Worm (Caenorhabditis elegans): ENCODE results near the gene C47E12.2.
A peak's percentile ranks its signal among the peaks of the same experiment; 100 is the strongest.

Gene C47E12.2

DNA sequence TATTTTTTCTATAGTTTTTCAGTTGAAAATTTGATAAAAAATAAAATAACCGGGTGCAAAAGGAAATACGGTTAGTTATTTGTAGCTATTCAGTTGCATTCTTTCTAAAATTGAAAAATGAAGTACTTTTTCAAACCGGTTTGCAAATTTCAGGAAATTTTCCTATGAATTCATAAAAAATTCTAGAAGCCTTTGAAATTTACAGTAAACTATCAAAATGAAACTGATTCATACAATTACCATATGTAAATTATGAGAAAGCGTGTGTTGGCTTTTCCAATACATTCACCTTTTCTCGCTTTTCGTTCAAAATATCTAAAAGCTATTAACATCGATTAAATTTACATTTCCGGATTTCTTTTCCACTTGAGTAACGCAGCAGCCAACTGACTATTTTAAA is 13.7 kb upstream of the C47E12.2 start, which contains the start of gene ent-7:
Gene ent-7, plus strand, starts transcription at position 301 of the 400 bp plus-strand sequence.
- no peak for TF ChIP-seq ceh-40 (GFP tag; IDR thresholded peaks at IDR 0.05)
- TF ChIP-seq lsl-1 (GFP tag; optimal IDR thresholded peaks at IDR 0.05) = no peak
- no peak for TF ChIP-seq Y53F4B.3 (GFP tag; IDR thresholded peaks at IDR 0.05)
- no peak for TF ChIP-seq snpc-3.4 (tag; optimal IDR thresholded peaks at IDR 0.05)
- no peak for TF ChIP-seq sea-2 (GFP tag; IDR thresholded peaks at IDR 0.05)
- no peak for TF ChIP-seq lin-26 (GFP tag; IDR thresholded peaks at IDR 0.05)
- TF ChIP-seq nfya-2 (GFP tag; IDR thresholded peaks at IDR 0.05) = no peak
- no peak for TF ChIP-seq B0035.1 (tag; optimal IDR thresholded peaks at IDR 0.05)
- no peak for TF ChIP-seq attf-3 (GFP tag; conservative IDR thresholded peaks at IDR 0.05)
- no peak for TF ChIP-seq attf-5 (GFP tag; optimal IDR thresholded peaks at IDR 0.05)
- TF ChIP-seq ets-4 (GFP tag; optimal IDR thresholded peaks at IDR 0.05) = no peak
- TF ChIP-seq Y56A3A.18 (GFP tag; IDR thresholded peaks at IDR 0.05) = no peak
- TF ChIP-seq bed-1 (GFP tag; IDR thresholded peaks at IDR 0.05) = no peak
- no peak for TF ChIP-seq cebp-2 (GFP tag; IDR thresholded peaks at IDR 0.05)
- no peak for TF ChIP-seq B0261.1 (tag; optimal IDR thresholded peaks at IDR 0.05)
- TF ChIP-seq mxl-1 (tag; optimal IDR thresholded peaks at IDR 0.05) = no peak

DNA sequence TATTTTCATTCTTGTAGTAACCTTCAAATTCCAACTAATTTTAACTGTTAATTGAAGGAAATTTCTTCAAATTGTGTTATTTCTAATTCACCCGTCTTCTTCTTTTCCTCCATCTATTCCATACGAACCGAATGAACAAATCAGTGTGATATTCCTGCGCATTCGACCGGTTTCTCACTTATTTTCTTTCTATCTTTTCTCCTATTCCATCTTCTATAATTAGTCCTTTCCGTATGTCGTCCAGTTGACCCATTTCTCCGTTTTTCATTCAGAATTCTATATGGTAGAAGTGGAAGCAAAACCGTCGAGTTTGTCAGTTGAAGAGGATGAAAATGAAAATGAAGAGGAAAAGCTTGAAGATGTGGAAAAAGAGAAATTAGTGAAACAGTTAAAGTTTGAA is 6.2 kb upstream of the C47E12.2 start, which contains the start of gene magu-4:
Gene magu-4, plus strand, starts transcription at position 218 of the 400 bp plus-strand sequence.
- TF ChIP-seq hmg-1.2 (GFP tag; IDR thresholded peaks at IDR 0.05) (no peak), let-607 (tag; optimal IDR thresholded peaks at IDR 0.05) (no peak), D2030.7 (GFP tag; IDR thresholded peaks at IDR 0.05) (no peak), pha-4 (tag; optimal IDR thresholded peaks at IDR 0.05) (no peak), hmg-20 (GFP tag; IDR thresholded peaks at IDR 0.05) (no peak), F55B11.4 (tag; optimal IDR thresholded peaks at IDR 0.05; ENCODE audit: borderline replicate concordance, insufficient read depth) (no peak), ceh-27 (GFP tag; optimal IDR thresholded peaks at IDR 0.05) (no peak), nfyb-1 (GFP tag; IDR thresholded peaks at IDR 0.05) (no peak), B0035.1 (tag; optimal IDR thresholded peaks at IDR 0.05) (no peak)

DNA sequence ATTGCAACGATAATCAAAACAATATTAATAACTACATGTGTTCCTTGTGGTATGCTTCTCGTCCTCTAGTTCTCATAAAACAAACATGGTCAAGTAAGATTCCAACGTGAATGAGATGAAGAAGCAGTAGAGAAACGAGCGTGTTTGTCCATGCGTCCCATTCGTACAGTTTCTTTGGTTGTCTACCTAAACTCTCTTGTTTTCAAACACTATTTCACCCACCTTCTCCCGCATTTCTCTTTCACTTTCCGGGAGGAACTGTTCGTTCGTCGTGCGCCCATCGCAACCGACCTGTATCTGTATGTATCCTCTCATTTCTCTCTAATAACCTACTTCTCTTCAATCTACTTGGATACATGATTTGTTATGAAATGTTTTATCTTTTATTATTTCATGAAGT is 4.5 kb upstream of the C47E12.2 start:
- peak; percentile 26 for TF ChIP-seq nhr-80 (tag; optimal IDR thresholded peaks at IDR 0.05)
- no peak for TF ChIP-seq unc-62 (GFP tag; optimal IDR thresholded peaks at IDR 0.05)
- TF ChIP-seq hmg-1.2 (GFP tag; IDR thresholded peaks at IDR 0.05) = peak; percentile 54; the same call in 1 of the 2 replicates

DNA sequence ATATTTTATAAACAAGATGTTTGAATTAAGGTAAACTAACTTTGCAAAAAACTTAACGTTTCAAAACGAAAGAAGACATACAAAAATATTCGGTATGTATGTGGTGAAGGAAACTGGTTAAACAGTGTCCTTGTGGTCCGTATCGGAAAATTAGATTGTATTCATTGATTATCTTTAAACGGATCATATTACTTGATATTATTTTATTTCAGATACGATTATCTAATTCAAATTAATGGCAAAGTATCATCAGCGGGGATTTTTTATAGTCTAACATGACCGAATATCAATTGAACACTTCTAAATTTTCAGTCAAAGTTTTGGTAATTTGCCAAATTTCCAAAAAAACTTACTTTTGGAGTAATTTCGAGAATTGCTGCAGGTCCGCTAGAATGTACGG is 3.5 kb upstream of the C47E12.2 start, which contains the start of gene C47E12.13:
Gene C47E12.13, minus strand, starts transcription at position 101 of the 400 bp plus-strand sequence.
- TF ChIP-seq aptf-3 (GFP tag; IDR thresholded peaks at IDR 0.05) (no peak), ceh-100 (GFP tag; IDR thresholded peaks at IDR 0.05) (no peak), ceh-27 (GFP tag; optimal IDR thresholded peaks at IDR 0.05) (no peak), C06A6.2 (GFP tag; conservative IDR thresholded peaks at IDR 0.05) (no peak), F49E8.2 (tag; optimal IDR thresholded peaks at IDR 0.05; ENCODE audit: insufficient read depth) (no peak), F55B11.4 (tag; optimal IDR thresholded peaks at IDR 0.05; ENCODE audit: borderline replicate concordance, insufficient read depth) (no peak), F57C9.4 (tag; optimal IDR thresholded peaks at IDR 0.05) (no peak), ccch-3 (GFP tag; optimal IDR thresholded peaks at IDR 0.05) (no peak), athp-1 (tag; optimal IDR thresholded peaks at IDR 0.05) (no peak), atf-7 (tag; optimal IDR thresholded peaks at IDR 0.05) (no peak), lsy-27 (tag; optimal IDR thresholded peaks at IDR 0.05; ENCODE audit: borderline replicate concordance, insufficient read depth) (no peak), B0261.1 (tag; optimal IDR thresholded peaks at IDR 0.05) (no peak), madf-10 (tag; optimal IDR thresholded peaks at IDR 0.05) (no peak)

All from whole organism, young adult.